Worm (Caenorhabditis elegans) whole organism, L3 larva: ENCODE measurements around the gene srd-44.

Experiments used
- aly-2 ChIP-seq: fragments of 150-350 bp; optimal IDR thresholded peaks from 2 replicates; lab custom pipeline; 2014; ENCODE audit warnings: missing biosample characterization, missing genetic modification characterization
- ceh-16 ChIP-seq: sonication (generic microtip); optimal IDR thresholded peaks from 2 replicates; lab custom pipeline; 2017; ENCODE audit warnings: missing biosample characterization, missing genetic modification characterization
- ceh-28 ChIP-seq: fragments of 150-350 bp; optimal IDR thresholded peaks from 2 replicates; lab custom pipeline; 2014; ENCODE audit warnings: missing biosample characterization, missing genetic modification reagents, missing genetic modification characterization
- ceh-82 ChIP-seq: fragments of 150-350 bp; optimal IDR thresholded peaks from 2 replicates; lab custom pipeline; 2014; ENCODE audit warnings: missing biosample characterization, missing genetic modification characterization
- ceh-9 ChIP-seq: sonication (generic microtip); optimal IDR thresholded peaks from 2 replicates; lab custom pipeline; 2018; ENCODE audit warnings: missing biosample characterization, missing genetic modification characterization
- daf-12 ChIP-seq: fragments of 150-350 bp; optimal IDR thresholded peaks from 2 replicates; lab custom pipeline; 2014; ENCODE audit warnings: missing biosample characterization, missing genetic modification reagents, missing genetic modification characterization
- egl-27 ChIP-seq: sonication (generic microtip); optimal IDR thresholded peaks from 4 replicates; lab custom pipeline; 2017; ENCODE audit warnings: missing biosample characterization, missing genetic modification reagents, missing genetic modification characterization
- elt-1 ChIP-seq: fragments of 150-350 bp; optimal IDR thresholded peaks from 2 replicates; lab custom pipeline; 2014; ENCODE audit warnings: missing biosample characterization, missing genetic modification characterization
- elt-2 ChIP-seq: sonication (generic microtip); optimal IDR thresholded peaks from 2 replicates; lab custom pipeline; 2016; ENCODE audit warnings: missing genetic modification reagents, mild to moderate bottlenecking, missing genetic modification characterization, missing compliant biosample characterization
- elt-3 ChIP-seq, 3 experiments: fragments of 150-350 bp in 1 of 3; sonication (generic microtip) in 2 of 3; optimal IDR thresholded peaks; 2 replicates in 2 of 3; 4 replicates in 1 of 3; lab custom pipeline; 2014 to 2017; ENCODE audit warnings: missing biosample characterization in 3 of 3, missing genetic modification characterization in 3 of 3
- eor-1 ChIP-seq, 2 experiments: fragments of 150-350 bp; optimal IDR thresholded peaks; 2 replicates each; lab custom pipeline; 2014 to 2018; ENCODE audit warnings: missing biosample characterization in 2 of 2, missing genetic modification characterization in 2 of 2
- fkh-10 ChIP-seq: sonication (generic microtip); optimal IDR thresholded peaks from 2 replicates; lab custom pipeline; 2017; ENCODE audit warnings: missing biosample characterization, missing genetic modification reagents, missing genetic modification characterization
- fkh-2 ChIP-seq: fragments of 150-350 bp; optimal IDR thresholded peaks from 2 replicates; lab custom pipeline; 2014; ENCODE audit warnings: missing biosample characterization, missing genetic modification reagents, missing genetic modification characterization
- fos-1 ChIP-seq: fragments of 150-350 bp; optimal IDR thresholded peaks from 2 replicates; lab custom pipeline; 2014; ENCODE audit warnings: missing biosample characterization, missing genetic modification characterization
- hmg-11 ChIP-seq: sonication (generic microtip); optimal IDR thresholded peaks from 2 replicates; lab custom pipeline; 2016; ENCODE audit warnings: missing genetic modification characterization, missing compliant biosample characterization
- lin-15B ChIP-seq: fragments of 150-350 bp; optimal IDR thresholded peaks from 2 replicates; lab custom pipeline; 2014; ENCODE audit warnings: missing biosample characterization, missing genetic modification characterization
- lin-39 ChIP-seq: fragments of 150-350 bp; optimal IDR thresholded peaks from 2 replicates; lab custom pipeline; 2018; ENCODE audit warnings: missing biosample characterization, missing genetic modification reagents, missing genetic modification characterization
- mdl-1 ChIP-seq: fragments of 150-350 bp; optimal IDR thresholded peaks from 2 replicates; lab custom pipeline; 2014; ENCODE audit warnings: missing biosample characterization, missing genetic modification characterization
- mml-1 ChIP-seq: fragments of 150-350 bp; sonication (generic microtip); optimal IDR thresholded peaks from 3 replicates; lab custom pipeline; 2014; ENCODE audit warnings: missing biosample characterization, missing genetic modification characterization
- nfya-1 ChIP-seq: sonication (generic microtip); optimal IDR thresholded peaks from 2 replicates; lab custom pipeline; 2017; ENCODE audit warnings: missing genetic modification characterization, mild to moderate bottlenecking, missing compliant biosample characterization, antibody characterized with exemption, moderate library complexity; ENCODE audit not compliant: insufficient read depth
- nhr-11 ChIP-seq: fragments of 150-350 bp; optimal IDR thresholded peaks from 2 replicates; lab custom pipeline; 2014; ENCODE audit warnings: missing biosample characterization, missing genetic modification characterization
- nhr-23 ChIP-seq: fragments of 150-350 bp; optimal IDR thresholded peaks from 2 replicates; lab custom pipeline; 2014; ENCODE audit warnings: missing biosample characterization, missing genetic modification reagents, missing genetic modification characterization
- nhr-237 ChIP-seq: fragments of 150-350 bp; optimal IDR thresholded peaks from 2 replicates; lab custom pipeline; 2014; ENCODE audit warnings: missing biosample characterization, missing genetic modification characterization
- nhr-25 ChIP-seq: sonication (generic microtip); optimal IDR thresholded peaks from 2 replicates; lab custom pipeline; 2017; ENCODE audit warnings: missing biosample characterization, missing genetic modification characterization
- nhr-43 ChIP-seq: sonication (generic microtip); optimal IDR thresholded peaks from 2 replicates; lab custom pipeline; 2016; ENCODE audit warnings: mild to moderate bottlenecking, missing genetic modification characterization, missing compliant biosample characterization; ENCODE audit not compliant: poor library complexity, severe bottlenecking
- nhr-67 ChIP-seq: fragments of 150-350 bp; optimal IDR thresholded peaks from 2 replicates; lab custom pipeline; 2014; ENCODE audit warnings: missing biosample characterization, missing genetic modification characterization
- nhr-77 ChIP-seq: fragments of 150-350 bp; optimal IDR thresholded peaks from 2 replicates; lab custom pipeline; 2014; ENCODE audit warnings: missing biosample characterization, missing genetic modification characterization
- pha-4 ChIP-seq: fragments of 150-350 bp; optimal IDR thresholded peaks from 2 replicates; lab custom pipeline; 2014; ENCODE audit warnings: missing biosample characterization, missing genetic modification reagents, missing genetic modification characterization
- pqm-1 ChIP-seq: fragments of 150-350 bp; optimal IDR thresholded peaks from 2 replicates; lab custom pipeline; 2017; ENCODE audit warnings: missing biosample characterization, missing genetic modification characterization, inconsistent platforms
- sea-2 ChIP-seq: fragments of 150-350 bp; sonication (generic microtip); optimal IDR thresholded peaks from 4 replicates; lab custom pipeline; 2014; ENCODE audit warnings: missing biosample characterization, missing genetic modification reagents, missing genetic modification characterization
- skn-1 ChIP-seq: fragments of 150-350 bp; optimal IDR thresholded peaks from 2 replicates; lab custom pipeline; 2014; ENCODE audit warnings: missing biosample characterization, missing genetic modification characterization
- snpc-4 ChIP-seq: fragments of 150-350 bp; optimal IDR thresholded peaks from 2 replicates; lab custom pipeline; 2014; ENCODE audit warnings: missing biosample characterization, missing genetic modification characterization
- tbx-2 ChIP-seq: sonication (generic microtip); optimal IDR thresholded peaks from 2 replicates; lab custom pipeline; 2016; ENCODE audit warnings: mild to moderate bottlenecking, missing genetic modification characterization, missing compliant biosample characterization
- zag-1 ChIP-seq: fragments of 150-350 bp; optimal IDR thresholded peaks from 2 replicates; lab custom pipeline; 2014; ENCODE audit warnings: missing biosample characterization, missing genetic modification characterization
- ztf-11 ChIP-seq: fragments of 150-350 bp; optimal IDR thresholded peaks from 2 replicates; lab custom pipeline; 2014; ENCODE audit warnings: missing biosample characterization, missing genetic modification characterization
- ztf-4 ChIP-seq: fragments of 150-350 bp; optimal IDR thresholded peaks from 2 replicates; lab custom pipeline; 2014; ENCODE audit warnings: missing biosample characterization, missing genetic modification characterization

Gene srd-44

ce11 chrX:12347822-12348221, 9.6 kb downstream of the srd-44 start:
- TF ChIP-seq pqm-1 (tag; lab: Kevin White, UChicago), result no peak
- peak; percentile 4 for TF ChIP-seq hmg-11 (tag; lab: Kevin White, UChicago)
- no peak for TF ChIP-seq elt-1 (tag; lab: Kevin White, UChicago)
- no peak for TF ChIP-seq nhr-25 (tag; lab: Kevin White, UChicago)
- TF ChIP-seq elt-2 (tag; lab: Kevin White, UChicago), result peak; percentile 49
- TF ChIP-seq nfya-1 (tag; lab: Kevin White, UChicago), result peak; percentile 26
- peak; percentile 36 for TF ChIP-seq nhr-43 (tag; lab: Kevin White, UChicago)
- TF ChIP-seq skn-1, result peak; percentile 51
- TF ChIP-seq fkh-10, result no peak

ce11 chrX:12348329-12348728, 10.1 kb downstream of the srd-44 start, which contains the start of gene F42F12.14:
Gene F42F12.14, plus strand, starts transcription at chrX:12348629.
- TF ChIP-seq snpc-4 (tag; lab: Kevin White, UChicago), result no peak
- TF ChIP-seq zag-1, result no peak
- TF ChIP-seq nhr-11 (tag; lab: Kevin White, UChicago), result no peak
- TF ChIP-seq nhr-237 (tag; lab: Kevin White, UChicago), result no peak
- TF ChIP-seq elt-1 (tag; lab: Kevin White, UChicago), result no peak
- no peak for TF ChIP-seq eor-1 (tag; optimal IDR thresholded peaks at IDR 0.05; lab: Kevin White, UChicago)
- TF ChIP-seq fos-1, result no peak
- TF ChIP-seq fkh-10, result no peak
- no peak for TF ChIP-seq aly-2 (tag; lab: Kevin White, UChicago)
- TF ChIP-seq nhr-23 (tag; lab: Kevin White, UChicago), result no peak
- TF ChIP-seq lin-39, result no peak
- TF ChIP-seq mdl-1 (tag; lab: Kevin White, UChicago), result no peak
- TF ChIP-seq nhr-43 (tag; lab: Kevin White, UChicago), result no peak
- TF ChIP-seq nhr-25 (tag; lab: Kevin White, UChicago), result no peak
- TF ChIP-seq, all 47 proteins: peak for 0

- TF ChIP-seq skn-1, result no peak
- TF ChIP-seq nhr-67 (tag; lab: Kevin White, UChicago), result no peak
- TF ChIP-seq ztf-11 (tag; lab: Kevin White, UChicago), result no peak
- no peak for TF ChIP-seq nhr-25 (tag; lab: Kevin White, UChicago)
- TF ChIP-seq ceh-82 (tag; lab: Kevin White, UChicago), result no peak
- no peak for TF ChIP-seq mml-1 (tag; lab: Kevin White, UChicago)
- TF ChIP-seq ztf-4 (tag; lab: Kevin White, UChicago), result no peak
- no peak for TF ChIP-seq tbx-2
- no peak for TF ChIP-seq sea-2 (GFP tag; lab: Kevin White, UChicago)
- no peak for TF ChIP-seq nhr-43 (tag; lab: Kevin White, UChicago)
- no peak for TF ChIP-seq lin-15B (tag; lab: Kevin White, UChicago)
- TF ChIP-seq nhr-77, result no peak
- peak; percentile 15 for TF ChIP-seq elt-2 (tag; lab: Kevin White, UChicago)
- TF ChIP-seq nhr-23 (tag; lab: Kevin White, UChicago), result peak; percentile 14
- TF ChIP-seq elt-1 (tag; lab: Kevin White, UChicago), result no peak
- peak; percentile 45 for TF ChIP-seq pqm-1 (tag; lab: Kevin White, UChicago)
- TF ChIP-seq egl-27 (tag; lab: Kevin White, UChicago), result no peak
- TF ChIP-seq nhr-11 (tag; lab: Kevin White, UChicago), result no peak
- TF ChIP-seq nhr-237 (tag; lab: Kevin White, UChicago), result no peak
- TF ChIP-seq nfya-1 (tag; lab: Kevin White, UChicago), result no peak
- TF ChIP-seq ceh-9, result no peak
- no peak for TF ChIP-seq fos-1
- TF ChIP-seq ceh-16 (tag; lab: Kevin White, UChicago), result no peak
- TF ChIP-seq lin-39, result no peak
- TF ChIP-seq elt-3 (tag; optimal IDR thresholded peaks at IDR 0.05; lab: Kevin White, UChicago), result no peak
- no peak for TF ChIP-seq fkh-2 (tag; lab: Kevin White, UChicago)
- TF ChIP-seq ceh-28, result no peak
- no peak for TF ChIP-seq daf-12 (tag; lab: Kevin White, UChicago)
- TF ChIP-seq pha-4 (tag; lab: Kevin White, UChicago), result peak; percentile 55
- TF ChIP-seq aly-2 (tag; lab: Kevin White, UChicago), result no peak
Measured at ce11 chrX:12350207-12350606, 12.0 kb downstream of the srd-44 start, which contains the start of gene F42F12.3. Gene F42F12.3, plus strand, starts transcription at chrX:12350578.

- TF ChIP-seq skn-1, result no peak
- no peak for TF ChIP-seq ztf-4 (tag; lab: Kevin White, UChicago)
- peak; percentile 63 for TF ChIP-seq ceh-28
- no peak for TF ChIP-seq nhr-23 (tag; lab: Kevin White, UChicago)
- TF ChIP-seq elt-2 (tag; lab: Kevin White, UChicago), result peak; percentile 29
- TF ChIP-seq pqm-1 (tag; lab: Kevin White, UChicago), result peak; percentile 3
Measured at ce11 chrX:12352872-12353271, 14.6 kb downstream of the srd-44 start, which contains the start of gene F42F12.4. Gene F42F12.4, minus strand, starts transcription at chrX:12352947.
